Fruit fly (Drosophila melanogaster) whole organism, prepupa: ENCODE measurements around the gene Med.

Experiments
- CG10631 ChIP-seq: fragments of 200-800 bp; sonication (Bioruptor generic); optimal IDR thresholded peaks from 2 replicates; lab custom pipeline; 2016; ENCODE audit warnings: missing biosample characterization, missing genetic modification characterization
- CG16779 ChIP-seq: fragments of 200-800 bp; sonication (Bioruptor generic); optimal IDR thresholded peaks from 3 replicates; lab custom pipeline; 2017; ENCODE audit warnings: missing biosample characterization, mild to moderate bottlenecking, missing genetic modification characterization
- CG6276 ChIP-seq: fragments of 200-800 bp; sonication (Bioruptor generic); optimal IDR thresholded peaks from 2 replicates; lab custom pipeline; 2017; ENCODE audit warnings: missing biosample characterization, mild to moderate bottlenecking, missing genetic modification characterization
- CG8319 ChIP-seq: fragments of 200-800 bp; sonication (Bioruptor generic); optimal IDR thresholded peaks from 3 replicates; lab custom pipeline; 2016; ENCODE audit warnings: missing biosample characterization, missing genetic modification characterization
- CG9139 ChIP-seq: fragments of 200-800 bp; sonication (Bioruptor generic); optimal IDR thresholded peaks from 3 replicates; lab custom pipeline; 2017; ENCODE audit warnings: missing biosample characterization, mild to moderate bottlenecking, missing genetic modification characterization
- Eip93F ChIP-seq: fragments of 200-800 bp; sonication (Bioruptor generic); optimal IDR thresholded peaks from 2 replicates; lab custom pipeline; 2016; ENCODE audit warnings: missing biosample characterization, mild to moderate bottlenecking, missing genetic modification characterization
- Ets21C ChIP-seq: fragments of 200-800 bp; sonication (Bioruptor generic); optimal IDR thresholded peaks from 3 replicates; lab custom pipeline; 2016; ENCODE audit warnings: missing biosample characterization, missing genetic modification characterization
- Ets96B ChIP-seq: fragments of 200-800 bp; optimal IDR thresholded peaks from 2 replicates; lab custom pipeline; 2019; ENCODE audit warnings: missing biosample characterization, mild to moderate bottlenecking, missing genetic modification characterization, moderate library complexity
- Gug ChIP-seq: fragments of 200-800 bp; sonication (Bioruptor generic); IDR thresholded peaks from 2 replicates; pipeline ENCODE4 v1.3.6; 2022; ENCODE audit warnings: missing biosample characterization, missing genetic modification characterization
- dac ChIP-seq: fragments of 200-800 bp; sonication (Bioruptor generic); optimal IDR thresholded peaks from 2 replicates; lab custom pipeline; 2017; ENCODE audit warnings: missing biosample characterization, mild to moderate bottlenecking, missing genetic modification characterization
- eg ChIP-seq: fragments of 200-800 bp; sonication (Bioruptor generic); IDR thresholded peaks from 3 replicates; pipeline ENCODE4 v1.3.6; 2022; ENCODE audit warnings: missing biosample characterization, missing genetic modification characterization
- fd59A ChIP-seq: fragments of 200-800 bp; sonication (Bioruptor generic); optimal IDR thresholded peaks from 2 replicates; lab custom pipeline; 2017; ENCODE audit warnings: missing biosample characterization, mild to moderate bottlenecking, missing genetic modification characterization, missing genetic modification reagents
- lz ChIP-seq: fragments of 200-800 bp; sonication (Bioruptor generic); optimal IDR thresholded peaks from 3 replicates; lab custom pipeline; 2016; ENCODE audit warnings: missing biosample characterization, missing genetic modification characterization
- vri ChIP-seq: fragments of 200-800 bp; sonication (Bioruptor generic); optimal IDR thresholded peaks from 3 replicates; lab custom pipeline; 2016; ENCODE audit warnings: missing biosample characterization, mild to moderate bottlenecking, missing genetic modification characterization

DNA sequence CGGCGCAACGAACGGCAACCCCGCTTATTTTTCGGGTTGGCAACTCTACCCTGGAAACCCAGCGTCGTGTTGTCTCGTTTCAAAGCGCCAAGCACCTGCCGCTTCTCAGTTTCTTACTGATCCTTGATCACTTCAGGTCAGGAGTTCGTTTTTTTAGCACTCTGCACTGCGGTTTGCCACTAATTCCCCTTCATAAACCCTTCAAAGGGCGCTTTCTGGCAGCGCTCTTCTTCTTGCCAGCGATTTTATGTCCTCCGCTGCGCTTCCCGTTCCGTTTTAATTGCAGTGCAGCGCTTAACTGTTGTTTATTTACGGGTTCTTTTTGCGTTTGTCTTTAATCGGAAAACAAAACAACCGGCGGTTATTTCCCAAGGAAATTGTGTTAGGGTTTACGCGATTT, 30.8 kb upstream of the Med start:
- no peak for TF ChIP-seq Gug (GFP tag; lab: Robert Waterston, UW)
- no peak for TF ChIP-seq CG6276 (GFP tag; lab: Kevin White, UChicago)
- TF ChIP-seq CG16779 (tag; lab: Kevin White, UChicago), result no peak
- TF ChIP-seq Ets96B, result no peak
- TF ChIP-seq Eip93F, result no peak
- TF ChIP-seq CG9139 (GFP tag; lab: Kevin White, UChicago), result no peak
- TF ChIP-seq Ets21C (GFP tag; lab: Kevin White, UChicago), result no peak
- no peak for TF ChIP-seq eg
- no peak for TF ChIP-seq lz (GFP tag; lab: Kevin White, UChicago)
- TF ChIP-seq CG10631 (GFP tag; lab: Kevin White, UChicago), result no peak
- TF ChIP-seq fd59A (GFP tag; lab: Kevin White, UChicago), result no peak
- TF ChIP-seq vri, result no peak
- TF ChIP-seq CG8319 (GFP tag; lab: Kevin White, UChicago), result no peak
- TF ChIP-seq dac, result no peak
